Fruit fly (Drosophila melanogaster) S2 (cell line): ENCODE results near the gene CG12496.

Experiments
- CG8478 ChIP-seq: fragments of >200 bp; optimal IDR thresholded peaks from 2 replicates; lab custom pipeline; 2018
- CTCF ChIP-seq, 2 experiments: fragments of >200 bp; optimal IDR thresholded peaks; 2 replicates each; lab custom pipeline; 2018

DNA sequence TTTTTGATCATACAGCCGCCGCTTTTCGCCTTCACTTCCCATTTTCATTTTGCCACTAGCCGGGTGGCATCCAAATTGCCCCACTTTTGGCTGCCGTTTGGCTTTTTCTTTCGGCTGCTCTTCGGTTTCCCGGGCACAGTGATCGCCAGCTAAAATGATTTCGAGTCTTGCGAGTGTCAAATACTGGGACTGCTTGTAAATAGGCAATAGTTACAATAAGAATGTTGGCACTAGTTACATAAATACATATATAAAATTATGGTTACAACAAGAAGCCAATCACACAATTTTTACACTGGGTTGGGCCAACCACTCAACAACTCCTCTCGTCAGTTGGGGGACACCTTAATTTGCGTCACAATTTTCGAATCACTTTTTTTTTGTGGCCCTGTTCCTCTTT, 49.1 kb upstream of the CG12496 start:
- no peak for TF ChIP-seq CTCF (optimal IDR thresholded peaks at IDR 0.05; lab: Kevin White, UChicago)
- TF ChIP-seq CG8478 (lab: Kevin White, UChicago), result no peak
